Worm (Caenorhabditis elegans) whole organism, L4 larva: Measurements from ENCODE around the gene F58G1.8.

Experiments used
- arid-1 ChIP-seq: fragments of 200-800 bp; sonication (Bioruptor generic); conservative IDR thresholded peaks from 2 replicates; pipeline ENCODE4 v1.3.6; 2022; ENCODE audit warnings: missing genetic modification reagents, missing genetic modification characterization, missing compliant biosample characterization
- nhr-6 ChIP-seq: fragments of 150-350 bp; optimal IDR thresholded peaks from 2 replicates; lab custom pipeline; 2014; ENCODE audit warnings: missing biosample characterization, missing genetic modification characterization
- saeg-2 ChIP-seq: fragments of 200-800 bp; sonication (Bioruptor generic); IDR thresholded peaks from 2 replicates; pipeline ENCODE4 v1.3.6; 2022; ENCODE audit warnings: missing genetic modification reagents, missing genetic modification characterization, missing compliant biosample characterization
- spr-3 ChIP-seq: fragments of 200-800 bp; sonication (Bioruptor generic); optimal IDR thresholded peaks from 2 replicates; lab custom pipeline; 2018; ENCODE audit warnings: mild to moderate bottlenecking, missing genetic modification characterization, missing compliant biosample characterization

- TF ChIP-seq arid-1 (GFP tag; lab: Robert Waterston, UW) = no peak
- no peak for TF ChIP-seq nhr-6 (tag; lab: Kevin White, UChicago)
- TF ChIP-seq spr-3 (GFP tag; lab: Kevin White, UChicago) = no peak
- TF ChIP-seq saeg-2 (GFP tag; lab: Robert Waterston, UW) = no peak
Observed at ce11 chrII:12954670-12955069, 29.2 kb upstream of the F58G1.8 start, which contains the start of the genes Y38F1A.1 and Y38F1A.2.
